Fruit fly (Drosophila melanogaster): ENCODE data around the gene Diap1.
A peak's percentile ranks its signal among the peaks of the same experiment; 100 is the strongest.

The Diap1 gene

DNA sequence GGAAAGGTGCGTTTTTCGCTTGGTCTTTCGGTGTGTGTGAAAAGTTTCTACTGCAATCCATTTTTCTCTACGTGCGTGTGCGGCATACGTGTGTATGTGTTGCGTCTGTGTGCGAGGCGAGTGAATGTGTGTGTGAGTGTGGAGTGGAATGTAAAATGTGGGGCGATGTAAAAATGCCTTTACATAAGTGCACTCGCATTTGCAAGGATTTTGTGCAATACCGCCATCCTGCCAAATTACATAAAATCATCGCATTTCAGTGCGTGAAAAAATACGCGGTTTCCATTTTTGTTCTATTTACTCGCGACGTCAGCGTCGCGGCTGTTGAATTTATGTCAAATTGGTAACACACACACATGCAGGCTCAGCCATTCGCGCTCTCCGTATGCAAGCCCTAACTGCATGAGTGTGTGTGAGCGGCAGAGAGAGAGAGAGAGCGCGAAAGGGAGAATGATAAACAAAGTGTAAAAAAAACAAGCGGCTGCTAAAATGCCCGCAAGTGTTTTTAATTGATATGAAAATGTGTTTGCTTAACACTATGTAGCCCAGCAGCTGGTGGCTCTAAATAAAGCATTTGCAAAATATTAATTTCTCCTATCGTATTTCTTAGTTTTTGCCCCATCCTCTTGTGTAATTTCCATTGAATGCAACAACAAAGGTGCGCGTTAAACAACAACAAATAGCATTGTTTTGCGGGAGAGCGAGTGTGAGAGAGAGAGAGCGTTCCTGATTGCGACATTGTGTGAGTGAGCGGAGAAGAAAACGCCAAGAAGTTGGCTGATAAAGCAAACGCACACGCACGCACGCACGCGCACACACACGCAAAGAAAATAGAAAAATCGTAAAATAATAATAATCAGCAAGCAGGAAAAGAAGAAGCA lies 1.6 kb upstream of the Diap1 start (continued):
- TF ChIP-seq CG7839 (tag; optimal IDR thresholded peaks at IDR 0.05) (no peak), kni (GFP tag; optimal IDR thresholded peaks at IDR 0.05) (peak; percentile 87), wdn (GFP tag; IDR thresholded peaks at IDR 0.05) (no peak), salm (tag; optimal IDR thresholded peaks at IDR 0.05) (no peak), Pdp1 (GFP tag; optimal IDR thresholded peaks at IDR 0.05) (peak in 1 of 2 experiments; percentile 78), CG12236 (GFP tag; optimal IDR thresholded peaks at IDR 0.05) (no peak), Trl (optimal IDR thresholded peaks at IDR 0.05) (peak; percentile 88 to 99), Trl (GFP tag; optimal IDR thresholded peaks at IDR 0.05) (peak; percentile 37), CG10543 (GFP tag; optimal IDR thresholded peaks at IDR 0.05) (no peak), CG16813 (GFP tag; IDR thresholded peaks at IDR 0.05; ENCODE audit: partially characterized antibody) (no peak), CG11247 (GFP tag; IDR thresholded peaks at IDR 0.05) (no peak), row (GFP tag; IDR thresholded peaks at IDR 0.05) (no peak), hkb (optimal IDR thresholded peaks at IDR 0.05) (no peak), hkb (GFP tag; IDR thresholded peaks at IDR 0.05) (0 out of 2 replicates have a peak, but pooled peaks have one; percentile 4), CG15011 (GFP tag; optimal IDR thresholded peaks at IDR 0.05) (peak; percentile 1), Adf1 (GFP tag; IDR thresholded peaks at IDR 0.05) (peak; percentile 46; the same call in 1 of the 2 replicates), sens (GFP tag) (peak; percentile 80), nom (GFP tag; optimal IDR thresholded peaks at IDR 0.05) (peak; percentile 36), CG12391 (tag; optimal IDR thresholded peaks at IDR 0.05) (no peak), dm (GFP tag; optimal IDR thresholded peaks at IDR 0.05) (no peak), bbx (GFP tag; IDR thresholded peaks at IDR 0.05; ENCODE audit: partially characterized antibody) (0 out of 2 replicates have a peak, but pooled peaks have one; percentile 10), wor (GFP tag; IDR thresholded peaks at IDR 0.05) (no peak), dmrt99B (tag; optimal IDR thresholded peaks at IDR 0.05) (no peak), CG32772 (GFP tag; IDR thresholded peaks at IDR 0.05) (no peak), Sin3A (optimal IDR thresholded peaks at IDR 0.05) (peak; percentile 11), Doc2 (GFP tag; IDR thresholded peaks at IDR 0.05) (no peak), abd-A (tag; optimal IDR thresholded peaks at IDR 0.05) (no peak), Asciz (GFP tag; optimal IDR thresholded peaks at IDR 0.05) (no peak), CG6683 (GFP tag; optimal IDR thresholded peaks at IDR 0.05) (peak; percentile 13), Ets65A (GFP tag) (no peak), sd (tag; optimal IDR thresholded peaks at IDR 0.05) (peak; percentile 90), Aef1 (GFP tag; IDR thresholded peaks at IDR 0.05) (peak; percentile 32; the same call in 2 of the 3 replicates), Dbx (GFP tag; IDR thresholded peaks at IDR 0.05) (no peak), zf30C (GFP tag; optimal IDR thresholded peaks at IDR 0.05) (peak; percentile 5), Stat92E (GFP tag; optimal IDR thresholded peaks at IDR 0.05) (peak in 1 of 3 experiments; percentile 91), CG4360 (GFP tag; IDR thresholded peaks at IDR 0.05) (peak; percentile 89), Optix (GFP tag; IDR thresholded peaks at IDR 0.05) (no peak), CG10267 (tag; optimal IDR thresholded peaks at IDR 0.05) (no peak), tio (GFP tag; optimal IDR thresholded peaks at IDR 0.05) (no peak), CG43689 (GFP tag; IDR thresholded peaks at IDR 0.05) (no peak), Med (GFP tag) (peak; percentile 77), CG8281 (tag; optimal IDR thresholded peaks at IDR 0.05) (no peak), CG12071 (GFP tag; optimal IDR thresholded peaks at IDR 0.05) (no peak), bigmax (GFP tag; optimal IDR thresholded peaks at IDR 0.05) (no peak), CG5953 (GFP tag; IDR thresholded peaks at IDR 0.05) (no peak), fu2 (GFP tag; optimal IDR thresholded peaks at IDR 0.05) (no peak), Xbp1 (GFP tag; optimal IDR thresholded peaks at IDR 0.05) (no peak), jigr1 (GFP tag; IDR thresholded peaks at IDR 0.05) (no peak), Fer3 (tag; optimal IDR thresholded peaks at IDR 0.05) (no peak), CG2120 (GFP tag; optimal IDR thresholded peaks at IDR 0.05) (no peak)
